Fruit fly (Drosophila melanogaster): Measurements from ENCODE around the gene Rpn1.

dm6 chr3L:19869698-19870097 is 45.2 kb upstream of the Rpn1 start:
- TF ChIP-seq CG8301 (tag; optimal IDR thresholded peaks at IDR 0.05) (no peak), CG10348 (GFP tag; IDR thresholded peaks at IDR 0.05) (no peak), CG15710 (tag; optimal IDR thresholded peaks at IDR 0.05) (no peak), CG34367 (tag; optimal IDR thresholded peaks at IDR 0.05) (no peak), Snoo (tag; optimal IDR thresholded peaks at IDR 0.05) (no peak), CG4496 (GFP tag; IDR thresholded peaks at IDR 0.05) (no peak), CG14655 (GFP tag; optimal IDR thresholded peaks at IDR 0.05) (no peak), CG32121 (GFP tag; IDR thresholded peaks at IDR 0.05) (no peak), D1 (tag; optimal IDR thresholded peaks at IDR 0.05) (no peak)

All from whole organism, pupa.